Fruit fly (Drosophila melanogaster): Measurements from ENCODE around the gene CG15358.
A peak's percentile ranks its signal among the peaks of the same experiment; 100 is the strongest.

CG15358 gene

dm6 chr2L:1902904-1903303 is 19.9 kb upstream of the CG15358 start:
- TF ChIP-seq CG9948 (tag; optimal IDR thresholded peaks at IDR 0.05) (no peak), CG14655 (GFP tag; optimal IDR thresholded peaks at IDR 0.05) (no peak), Pif1B (GFP tag; optimal IDR thresholded peaks at IDR 0.05) (no peak), EcR (GFP tag; optimal IDR thresholded peaks at IDR 0.05) (no peak), rn (GFP tag; IDR thresholded peaks at IDR 0.05) (no peak), D1 (tag; optimal IDR thresholded peaks at IDR 0.05) (no peak), CG32121 (GFP tag; IDR thresholded peaks at IDR 0.05) (0 out of 2 replicates have a peak, but pooled peaks have one; percentile 31), CG13204 (GFP tag; optimal IDR thresholded peaks at IDR 0.05) (no peak), CG8301 (tag; optimal IDR thresholded peaks at IDR 0.05) (no peak), CG34367 (tag; optimal IDR thresholded peaks at IDR 0.05) (no peak), CG8159 (tag; optimal IDR thresholded peaks at IDR 0.05) (no peak), fd96Ca (GFP tag; IDR thresholded peaks at IDR 0.05) (peak; percentile 25; the same call in 1 of the 3 replicates), CG10348 (GFP tag; IDR thresholded peaks at IDR 0.05) (0 out of 2 replicates have a peak, but pooled peaks have one; percentile 24)

- TF ChIP-seq CG15710 (tag; optimal IDR thresholded peaks at IDR 0.05) = no peak
Measured at dm6 chr2L:1902243-1902642, 19.2 kb upstream of the CG15358 start.

- TF ChIP-seq Pif1A (GFP tag; optimal IDR thresholded peaks at IDR 0.05) = no peak
- TF ChIP-seq EcR (GFP tag; optimal IDR thresholded peaks at IDR 0.05) = peak; percentile 28
Measured at dm6 chr2L:1901269-1901668, 18.3 kb upstream of the CG15358 start.

- TF ChIP-seq CG13204 (GFP tag; optimal IDR thresholded peaks at IDR 0.05) (peak; percentile 63), Pif1B (GFP tag; optimal IDR thresholded peaks at IDR 0.05) (peak; percentile 52), CG10348 (GFP tag; IDR thresholded peaks at IDR 0.05) (no peak), CG8301 (tag; optimal IDR thresholded peaks at IDR 0.05) (no peak), Snoo (tag; optimal IDR thresholded peaks at IDR 0.05) (peak; percentile 27), CG9948 (tag; optimal IDR thresholded peaks at IDR 0.05) (peak; percentile 41), CG15710 (tag; optimal IDR thresholded peaks at IDR 0.05) (peak; percentile 56), CG17806 (tag; optimal IDR thresholded peaks at IDR 0.05) (peak; percentile 53), Pif1A (GFP tag; optimal IDR thresholded peaks at IDR 0.05) (peak; percentile 46), gl (tag; optimal IDR thresholded peaks at IDR 0.05) (no peak), D1 (tag; optimal IDR thresholded peaks at IDR 0.05) (no peak), CG14655 (GFP tag; optimal IDR thresholded peaks at IDR 0.05) (peak; percentile 51), Ets98B (GFP tag; IDR thresholded peaks at IDR 0.05) (no peak), CG34367 (tag; optimal IDR thresholded peaks at IDR 0.05) (peak; percentile 8), CG12605 (GFP tag; IDR thresholded peaks at IDR 0.05) (no peak), fd96Ca (GFP tag; IDR thresholded peaks at IDR 0.05) (no peak), CG4496 (GFP tag; IDR thresholded peaks at IDR 0.05) (no peak), rn (GFP tag; IDR thresholded peaks at IDR 0.05) (no peak), CG32121 (GFP tag; IDR thresholded peaks at IDR 0.05) (no peak), CG8159 (tag; optimal IDR thresholded peaks at IDR 0.05) (peak; percentile 56), EcR (GFP tag; optimal IDR thresholded peaks at IDR 0.05) (peak; percentile 29)
Measured at dm6 chr2L:1887729-1888128, 4.7 kb upstream of the CG15358 start.

- TF ChIP-seq CG8301 (tag; optimal IDR thresholded peaks at IDR 0.05) (no peak), Snoo (tag; optimal IDR thresholded peaks at IDR 0.05) (no peak), CG13204 (GFP tag; optimal IDR thresholded peaks at IDR 0.05) (peak; percentile 61), EcR (GFP tag; optimal IDR thresholded peaks at IDR 0.05) (peak; percentile 45), D1 (tag; optimal IDR thresholded peaks at IDR 0.05) (no peak), gl (tag; optimal IDR thresholded peaks at IDR 0.05) (peak; percentile 58), CG8159 (tag; optimal IDR thresholded peaks at IDR 0.05) (peak; percentile 39), CG10348 (GFP tag; IDR thresholded peaks at IDR 0.05) (no peak), rn (GFP tag; IDR thresholded peaks at IDR 0.05) (no peak), CG32121 (GFP tag; IDR thresholded peaks at IDR 0.05) (no peak), CG14655 (GFP tag; optimal IDR thresholded peaks at IDR 0.05) (no peak), fd96Ca (GFP tag; IDR thresholded peaks at IDR 0.05) (no peak), Ets98B (GFP tag; IDR thresholded peaks at IDR 0.05) (no peak), CG4496 (GFP tag; IDR thresholded peaks at IDR 0.05) (no peak), CG9948 (tag; optimal IDR thresholded peaks at IDR 0.05) (peak; percentile 14), CG34367 (tag; optimal IDR thresholded peaks at IDR 0.05) (peak; percentile 28), Pif1B (GFP tag; optimal IDR thresholded peaks at IDR 0.05) (no peak), Pif1A (GFP tag; optimal IDR thresholded peaks at IDR 0.05) (no peak), CG17806 (tag; optimal IDR thresholded peaks at IDR 0.05) (peak; percentile 27), CG15710 (tag; optimal IDR thresholded peaks at IDR 0.05) (peak; percentile 47), CG12605 (GFP tag; IDR thresholded peaks at IDR 0.05) (0 out of 2 replicates have a peak, but pooled peaks have one; percentile 8)
Measured at dm6 chr2L:1886533-1887183, 3.6 kb upstream of the CG15358 start.

dm6 chr2L:1885215-1885721 is 2.3 kb upstream of the CG15358 start:
- TF ChIP-seq CG9948 (tag; optimal IDR thresholded peaks at IDR 0.05) = no peak
- TF ChIP-seq gl (tag; optimal IDR thresholded peaks at IDR 0.05) = no peak
- no peak for TF ChIP-seq rn (GFP tag; IDR thresholded peaks at IDR 0.05)
- TF ChIP-seq CG4496 (GFP tag; IDR thresholded peaks at IDR 0.05) = no peak
- TF ChIP-seq D1 (tag; optimal IDR thresholded peaks at IDR 0.05) = no peak
- TF ChIP-seq Snoo (tag; optimal IDR thresholded peaks at IDR 0.05) = no peak

All from whole organism, pupa.